Worm (Caenorhabditis elegans) whole organism, mixed stage, embryonic: Measurements from ENCODE around the gene F54C9.11.

Source experiments
- elt-1 ChIP-seq: sonication (generic microtip); optimal IDR thresholded peaks from 2 replicates; lab custom pipeline; 2017; ENCODE audit warnings: missing genetic modification characterization, mild to moderate bottlenecking, missing compliant biosample characterization, antibody characterized with exemption, moderate library complexity, borderline replicate concordance; ENCODE audit not compliant: insufficient read depth
- elt-3 ChIP-seq: fragments of 150-350 bp; optimal IDR thresholded peaks from 2 replicates; lab custom pipeline; 2014; ENCODE audit warnings: missing biosample characterization, missing genetic modification characterization
- nhr-12 ChIP-seq: fragments of 150-350 bp; optimal IDR thresholded peaks from 2 replicates; lab custom pipeline; 2014; ENCODE audit warnings: missing biosample characterization, missing genetic modification characterization
- nhr-28 ChIP-seq: fragments of 150-350 bp; optimal IDR thresholded peaks from 2 replicates; lab custom pipeline; 2014; ENCODE audit warnings: missing biosample characterization, missing genetic modification characterization
- unc-62 ChIP-seq: fragments of 150-350 bp; optimal IDR thresholded peaks from 2 replicates; lab custom pipeline; 2014; ENCODE audit warnings: missing biosample characterization, missing genetic modification reagents, missing genetic modification characterization
- ztf-11 ChIP-seq: fragments of 150-350 bp; optimal IDR thresholded peaks from 2 replicates; lab custom pipeline; 2014; ENCODE audit warnings: missing biosample characterization, missing genetic modification characterization

ce11 chrII:8593840-8594625, 9.1 kb upstream of the F54C9.11 start, which contains the start of gene aptf-3:
- TF ChIP-seq nhr-28 (tag; lab: Kevin White, UChicago) (no peak), elt-1 (tag; lab: Kevin White, UChicago) (no peak), nhr-12 (no peak), elt-3 (tag; lab: Kevin White, UChicago) (no peak), unc-62 (GFP tag; lab: Kevin White, UChicago) (no peak), ztf-11 (tag; lab: Kevin White, UChicago) (no peak)
